Fruit fly (Drosophila melanogaster) whole organism, embryonic: ENCODE measurements around the gene Fas3.

Experiments
- ATbp ChIP-seq: fragments of 200-800 bp; sonication (Bioruptor generic); optimal IDR thresholded peaks from 2 replicates; lab custom pipeline; 2017; ENCODE audit warnings: missing biosample characterization, mild to moderate bottlenecking, missing genetic modification characterization, missing genetic modification reagents
- Atf6 ChIP-seq: fragments of 200-800 bp; sonication (Bioruptor generic); IDR thresholded peaks from 2 replicates; pipeline ENCODE4 v1.3.6; 2022; ENCODE audit warnings: missing biosample characterization, missing genetic modification characterization
- B-H2 ChIP-seq: fragments of 200-800 bp; sonication (Bioruptor generic); optimal IDR thresholded peaks from 2 replicates; lab custom pipeline; 2018; ENCODE audit warnings: missing biosample characterization, mild to moderate bottlenecking, missing genetic modification characterization
- Bgb ChIP-seq: fragments of 200-800 bp; sonication (Bioruptor generic); IDR thresholded peaks from 2 replicates; pipeline ENCODE4 v1.3.6; 2022; ENCODE audit warnings: missing biosample characterization, missing genetic modification characterization; ENCODE audit not compliant: partially characterized antibody
- CG12769 ChIP-seq: fragments of 200-800 bp; sonication (Bioruptor generic); optimal IDR thresholded peaks from 2 replicates; lab custom pipeline; 2019; ENCODE audit warnings: missing biosample characterization, mild to moderate bottlenecking, missing genetic modification characterization, moderate library complexity
- CG13123 ChIP-seq: fragments of 200-800 bp; sonication (Bioruptor generic); optimal IDR thresholded peaks from 2 replicates; lab custom pipeline; 2016; ENCODE audit warnings: missing biosample characterization, missing genetic modification characterization
- CG14014 ChIP-seq: fragments of 200-800 bp; sonication (Bioruptor generic); IDR thresholded peaks from 2 replicates; pipeline ENCODE4 v1.3.6; 2022; ENCODE audit warnings: missing biosample characterization, missing genetic modification characterization
- CG14050 ChIP-seq: fragments of 200-800 bp; sonication (Bioruptor generic); IDR thresholded peaks from 3 replicates; pipeline ENCODE4 v1.3.6; 2022; ENCODE audit warnings: missing biosample characterization, missing genetic modification characterization
- CG14441 ChIP-seq: fragments of 200-800 bp; sonication (Bioruptor generic); IDR thresholded peaks from 2 replicates; pipeline ENCODE4 v1.3.6; 2022; ENCODE audit warnings: missing biosample characterization, missing genetic modification characterization
- CG15479 ChIP-seq: fragments of 200-800 bp; sonication (Bioruptor generic); optimal IDR thresholded peaks from 3 replicates; lab custom pipeline; 2019; ENCODE audit warnings: missing biosample characterization, mild to moderate bottlenecking, missing genetic modification characterization, moderate library complexity
- CG15696 ChIP-seq: fragments of 200-800 bp; sonication (Bioruptor generic); optimal IDR thresholded peaks from 2 replicates; lab custom pipeline; 2019; ENCODE audit warnings: missing biosample characterization, mild to moderate bottlenecking, missing genetic modification characterization, moderate library complexity
- CG1647 ChIP-seq: fragments of 200-800 bp; sonication (Bioruptor generic); optimal IDR thresholded peaks from 3 replicates; lab custom pipeline; 2016; ENCODE audit warnings: missing biosample characterization, missing genetic modification characterization
- CG17802 ChIP-seq: fragments of 200-800 bp; sonication (Bioruptor generic); optimal IDR thresholded peaks from 2 replicates; lab custom pipeline; 2018; ENCODE audit warnings: missing biosample characterization, mild to moderate bottlenecking, missing genetic modification characterization, moderate library complexity
- CG17829 ChIP-seq: fragments of 200-800 bp; optimal IDR thresholded peaks from 2 replicates; lab custom pipeline; 2019; ENCODE audit warnings: missing biosample characterization, mild to moderate bottlenecking, missing genetic modification characterization, moderate library complexity
- CG1792 ChIP-seq: fragments of 200-800 bp; sonication (Bioruptor generic); optimal IDR thresholded peaks from 2 replicates; lab custom pipeline; 2016; ENCODE audit warnings: missing biosample characterization, missing genetic modification characterization
- CG18476 ChIP-seq: fragments of 200-800 bp; sonication (Bioruptor generic); optimal IDR thresholded peaks from 2 replicates; lab custom pipeline; 2016; ENCODE audit warnings: missing biosample characterization, mild to moderate bottlenecking, missing genetic modification characterization
- CG18764 ChIP-seq: fragments of 200-800 bp; sonication (Bioruptor generic); optimal IDR thresholded peaks from 3 replicates; lab custom pipeline; 2016; ENCODE audit warnings: missing biosample characterization, missing genetic modification characterization
- CG2202 ChIP-seq: fragments of 200-800 bp; sonication (Bioruptor generic); optimal IDR thresholded peaks from 2 replicates; lab custom pipeline; 2018; ENCODE audit warnings: missing biosample characterization, mild to moderate bottlenecking, missing genetic modification characterization
- CG4360 ChIP-seq: fragments of 200-800 bp; sonication (Bioruptor generic); IDR thresholded peaks from 2 replicates; pipeline ENCODE4 v1.3.6; 2022; ENCODE audit warnings: missing biosample characterization, missing genetic modification characterization
- CG7271 ChIP-seq: fragments of 200-800 bp; sonication (Bioruptor generic); optimal IDR thresholded peaks from 2 replicates; lab custom pipeline; 2018; ENCODE audit warnings: missing biosample characterization, mild to moderate bottlenecking, missing genetic modification characterization, moderate library complexity
- CG7963 ChIP-seq: fragments of 200-800 bp; sonication (Bioruptor generic); IDR thresholded peaks from 3 replicates; pipeline ENCODE4 v1.3.6; 2022; ENCODE audit warnings: missing biosample characterization, missing genetic modification characterization; ENCODE audit not compliant: partially characterized antibody
- CG8388 ChIP-seq: fragments of 200-800 bp; sonication (Bioruptor generic); optimal IDR thresholded peaks from 2 replicates; lab custom pipeline; 2019; ENCODE audit warnings: missing biosample characterization, mild to moderate bottlenecking, missing genetic modification characterization, moderate library complexity
- CHES-1-like ChIP-seq: fragments of 200-800 bp; sonication (Bioruptor generic); optimal IDR thresholded peaks from 2 replicates; lab custom pipeline; 2016; ENCODE audit warnings: missing biosample characterization, missing genetic modification characterization
- CrebB ChIP-seq: fragments of 200-800 bp; sonication (Bioruptor generic); optimal IDR thresholded peaks from 3 replicates; lab custom pipeline; 2018; ENCODE audit warnings: missing biosample characterization, mild to moderate bottlenecking, missing genetic modification characterization
- D ChIP-seq, 2 experiments: fragments of 200-800 bp in 1 of 2; fragments of >200 bp in 1 of 2; sonication (Bioruptor generic) in 1 of 2; optimal IDR thresholded peaks; 2 replicates in 1 of 2; 3 replicates in 1 of 2; lab custom pipeline; 2017; ENCODE audit warnings: mild to moderate bottlenecking in 1 of 2, missing biosample characterization in 1 of 2, missing genetic modification characterization in 1 of 2, missing genetic modification reagents in 1 of 2
- E2f2 ChIP-seq: fragments of 200-800 bp; sonication (Bioruptor generic); IDR thresholded peaks from 2 replicates; pipeline ENCODE4 v1.3.6; 2022; ENCODE audit warnings: missing biosample characterization, missing genetic modification characterization
- Eip74EF ChIP-seq, 2 experiments: fragments of 200-800 bp in 1 of 2; fragments of >200 bp in 1 of 2; sonication (Bioruptor generic) in 1 of 2; optimal IDR thresholded peaks; 2 replicates each; lab custom pipeline; 2017 to 2019; ENCODE audit warnings: missing biosample characterization in 2 of 2, missing genetic modification characterization in 2 of 2, mild to moderate bottlenecking in 1 of 2, moderate library complexity in 1 of 2
- Fer3 ChIP-seq: fragments of 200-800 bp; sonication (Bioruptor generic); optimal IDR thresholded peaks from 2 replicates; lab custom pipeline; 2018; ENCODE audit warnings: missing biosample characterization, mild to moderate bottlenecking, missing genetic modification characterization, moderate library complexity
- HLH4C ChIP-seq: fragments of 200-800 bp; sonication (Bioruptor generic); IDR thresholded peaks from 3 replicates; pipeline ENCODE4 v1.3.6; 2022; ENCODE audit warnings: missing biosample characterization, missing genetic modification characterization; ENCODE audit not compliant: partially characterized antibody
- Lhr ChIP-seq: fragments of 200-800 bp; sonication (Bioruptor generic); optimal IDR thresholded peaks from 3 replicates; lab custom pipeline; 2017; ENCODE audit warnings: mild to moderate bottlenecking, missing biosample characterization, missing genetic modification reagents, missing genetic modification characterization
- Oaz ChIP-seq: fragments of 200-800 bp; sonication (Bioruptor generic); IDR thresholded peaks from 2 replicates; pipeline ENCODE4 v1.3.6; 2022; ENCODE audit warnings: missing biosample characterization, missing genetic modification characterization
- Sin3A ChIP-seq: fragments of >200 bp; optimal IDR thresholded peaks from 2 replicates; lab custom pipeline; 2018
- amos ChIP-seq: fragments of 200-800 bp; sonication (Bioruptor generic); IDR thresholded peaks from 2 replicates; pipeline ENCODE4 v1.3.6; 2022; ENCODE audit warnings: missing biosample characterization, missing genetic modification characterization; ENCODE audit not compliant: partially characterized antibody
- crol ChIP-seq: fragments of 200-800 bp; sonication (Bioruptor generic); IDR thresholded peaks from 2 replicates; pipeline ENCODE4 v1.3.6; 2022; ENCODE audit warnings: missing biosample characterization, missing genetic modification characterization
- dpn ChIP-seq, 2 experiments: fragments of 200-800 bp; sonication (Bioruptor generic); optimal IDR thresholded peaks; 3 replicates each; lab custom pipeline; 2016; ENCODE audit warnings: missing biosample characterization in 2 of 2, missing genetic modification characterization in 2 of 2
- dysf ChIP-seq: fragments of 200-800 bp; sonication (Bioruptor generic); IDR thresholded peaks from 3 replicates; pipeline ENCODE4 v1.3.6; 2022; ENCODE audit warnings: missing biosample characterization, missing genetic modification characterization
- fd96Cb ChIP-seq: fragments of 200-800 bp; sonication (Bioruptor generic); optimal IDR thresholded peaks from 2 replicates; lab custom pipeline; 2018; ENCODE audit warnings: missing biosample characterization, mild to moderate bottlenecking, missing genetic modification characterization, moderate library complexity
- fu2 ChIP-seq: fragments of 200-800 bp; sonication (Bioruptor generic); optimal IDR thresholded peaks from 2 replicates; lab custom pipeline; 2016; ENCODE audit warnings: missing biosample characterization, missing genetic modification characterization
- grau ChIP-seq: fragments of 200-800 bp; optimal IDR thresholded peaks from 3 replicates; lab custom pipeline; 2019; ENCODE audit warnings: missing biosample characterization, mild to moderate bottlenecking, missing genetic modification characterization, moderate library complexity
- hbn ChIP-seq: fragments of 200-800 bp; sonication (Bioruptor generic); IDR thresholded peaks from 2 replicates; pipeline ENCODE4 v1.3.6; 2022; ENCODE audit warnings: missing biosample characterization, missing genetic modification characterization; ENCODE audit not compliant: partially characterized antibody
- jing ChIP-seq: fragments of 200-800 bp; sonication (Bioruptor generic); optimal IDR thresholded peaks from 2 replicates; lab custom pipeline; 2018; ENCODE audit warnings: missing biosample characterization, mild to moderate bottlenecking, missing genetic modification characterization
- kah ChIP-seq: fragments of 200-800 bp; sonication (Bioruptor generic); optimal IDR thresholded peaks from 2 replicates; lab custom pipeline; 2018; ENCODE audit warnings: missing biosample characterization, mild to moderate bottlenecking, missing genetic modification characterization
- lmd ChIP-seq: fragments of 200-800 bp; sonication (Bioruptor generic); IDR thresholded peaks from 2 replicates; pipeline ENCODE4 v1.3.6; 2022; ENCODE audit warnings: missing biosample characterization, missing genetic modification characterization
- run ChIP-seq: fragments of 200-800 bp; sonication (Bioruptor generic); optimal IDR thresholded peaks from 3 replicates; lab custom pipeline; 2018; ENCODE audit warnings: missing biosample characterization, mild to moderate bottlenecking, missing genetic modification characterization
- shn ChIP-seq: fragments of 200-800 bp; sonication (Bioruptor generic); optimal IDR thresholded peaks from 3 replicates; lab custom pipeline; 2016; ENCODE audit warnings: missing biosample characterization, missing genetic modification characterization
- slbo ChIP-seq: fragments of 200-800 bp; sonication (Bioruptor generic); IDR thresholded peaks from 2 replicates; pipeline ENCODE4 v1.3.6; 2022; ENCODE audit warnings: missing biosample characterization, missing genetic modification characterization
- vfl ChIP-seq: fragments of 200-800 bp; sonication (Bioruptor generic); optimal IDR thresholded peaks from 2 replicates; lab custom pipeline; 2016; ENCODE audit warnings: missing biosample characterization, missing genetic modification characterization
- vnd ChIP-seq: fragments of 200-800 bp; sonication (Bioruptor generic); IDR thresholded peaks from 3 replicates; pipeline ENCODE4 v1.3.6; 2022; ENCODE audit warnings: missing biosample characterization, missing genetic modification characterization; ENCODE audit not compliant: partially characterized antibody
- zen ChIP-seq: fragments of 200-800 bp; sonication (Bioruptor generic); optimal IDR thresholded peaks from 3 replicates; lab custom pipeline; 2018; ENCODE audit warnings: missing biosample characterization, mild to moderate bottlenecking, missing genetic modification characterization, moderate library complexity

Gene Fas3

DNA sequence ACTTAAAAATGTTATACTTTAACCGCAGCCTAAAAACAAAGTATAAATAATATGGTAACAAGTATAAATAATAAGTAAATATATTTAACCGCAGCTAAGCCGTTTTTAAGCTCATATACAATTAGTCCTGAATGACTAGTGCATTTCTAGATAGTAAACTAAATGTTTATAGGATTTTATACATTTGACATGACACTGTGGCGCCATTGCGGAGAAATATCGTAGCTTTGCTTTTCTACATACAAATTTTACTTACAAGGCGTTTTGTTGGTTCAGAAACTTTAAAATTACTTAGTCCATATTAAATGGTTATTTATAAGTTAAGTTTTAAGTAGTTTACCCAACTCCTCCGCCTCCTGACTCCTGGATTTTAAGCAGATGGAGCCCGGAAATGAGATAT lies 121.3 kb downstream of the Fas3 start (continued):
- TF ChIP-seq CG12769 (tag; lab: Kevin White, UChicago) (no peak), amos (GFP tag; lab: Robert Waterston, UW) (peak; percentile 84), shn (no peak), CrebB (tag; lab: Kevin White, UChicago) (no peak), Oaz (GFP tag; lab: Robert Waterston, UW) (peak; percentile 36; the same call in 1 of the 2 replicates), CHES-1-like (GFP tag; lab: Kevin White, UChicago) (no peak), CG8388 (GFP tag; lab: Kevin White, UChicago) (no peak), CG17802 (tag; lab: Kevin White, UChicago) (no peak), Fer3 (tag; lab: Kevin White, UChicago) (no peak), Eip74EF (GFP tag; optimal IDR thresholded peaks at IDR 0.05; lab: Kevin White, UChicago) (no peak), dpn (GFP tag; optimal IDR thresholded peaks at IDR 0.05; lab: Kevin White, UChicago) (peak in 1 of 2 experiments; percentile 13), Sin3A (lab: Kevin White, UChicago) (no peak), CG4360 (GFP tag; lab: Robert Waterston, UW) (0 out of 2 replicates have a peak, but pooled peaks have one; percentile 22), fu2 (GFP tag; lab: Kevin White, UChicago) (peak; percentile 28), HLH4C (GFP tag; lab: Robert Waterston, UW) (peak; percentile 52; the same call in 1 of the 3 replicates), CG1792 (GFP tag; lab: Kevin White, UChicago) (no peak), lmd (GFP tag; lab: Robert Waterston, UW) (no peak), slbo (peak; percentile 64), CG7963 (peak; percentile 66; the same call in 1 of the 3 replicates), vnd (GFP tag; lab: Robert Waterston, UW) (peak; percentile 40; the same call in 1 of the 3 replicates), fd96Cb (tag; lab: Kevin White, UChicago) (no peak), CG2202 (tag; lab: Kevin White, UChicago) (no peak), crol (GFP tag; lab: Robert Waterston, UW) (no peak), dysf (GFP tag; lab: Robert Waterston, UW) (peak; percentile 47; the same call in 1 of the 3 replicates), zen (tag; lab: Kevin White, UChicago) (no peak), ATbp (GFP tag; lab: Kevin White, UChicago) (no peak), E2f2 (GFP tag; lab: Robert Waterston, UW) (peak; percentile 29; the same call in 1 of the 2 replicates), CG15479 (no peak), D (optimal IDR thresholded peaks at IDR 0.05; lab: Kevin White, UChicago) (no peak), D (GFP tag; optimal IDR thresholded peaks at IDR 0.05; lab: Kevin White, UChicago) (no peak), CG18764 (GFP tag; lab: Kevin White, UChicago) (no peak), CG13123 (GFP tag; lab: Kevin White, UChicago) (no peak), Bgb (GFP tag; lab: Robert Waterston, UW) (peak; percentile 88), grau (tag; lab: Kevin White, UChicago) (peak; percentile 33), vfl (GFP tag; lab: Kevin White, UChicago) (no peak), kah (GFP tag; lab: Kevin White, UChicago) (no peak), CG7271 (no peak), Lhr (GFP tag; lab: Kevin White, UChicago) (peak; percentile 31), B-H2 (GFP tag; lab: Kevin White, UChicago) (peak; percentile 30), CG17829 (tag; lab: Kevin White, UChicago) (peak; percentile 18), CG14441 (peak; percentile 21; the same call in 1 of the 2 replicates), CG1647 (GFP tag; lab: Kevin White, UChicago) (no peak), jing (GFP tag; lab: Kevin White, UChicago) (no peak), hbn (GFP tag; lab: Robert Waterston, UW) (no peak), CG18476 (GFP tag; lab: Kevin White, UChicago) (no peak), CG14014 (GFP tag; lab: Robert Waterston, UW) (peak; percentile 24; the same call in 1 of the 2 replicates), Atf6 (GFP tag; lab: Robert Waterston, UW) (no peak), run (tag; lab: Kevin White, UChicago) (no peak), CG15696 (tag; lab: Kevin White, UChicago) (peak; percentile 17), CG14050 (GFP tag; lab: Robert Waterston, UW) (0 out of 3 replicates have a peak, but pooled peaks have one; percentile 10)
